Worm (Caenorhabditis elegans) whole organism, early embryonic: ENCODE data around the gene C17A2.7.

ENCODE experiments used
- B0310.2 ChIP-seq: sonication (generic microtip); optimal IDR thresholded peaks from 2 replicates; lab custom pipeline; 2016; ENCODE audit warnings: mild to moderate bottlenecking, missing genetic modification characterization, missing compliant biosample characterization
- F13C5.2 ChIP-seq: sonication (generic microtip); optimal IDR thresholded peaks from 2 replicates; lab custom pipeline; 2017; ENCODE audit warnings: mild to moderate bottlenecking, missing genetic modification characterization, inconsistent platforms, missing compliant biosample characterization
- aly-1 ChIP-seq: sonication (generic microtip); optimal IDR thresholded peaks from 2 replicates; lab custom pipeline; 2016; ENCODE audit warnings: missing genetic modification characterization, missing compliant biosample characterization
- ama-1 ChIP-seq: fragments of 150-350 bp; optimal IDR thresholded peaks from 2 replicates; lab custom pipeline; 2014
- ceh-36 ChIP-seq: sonication (generic microtip); optimal IDR thresholded peaks from 2 replicates; lab custom pipeline; 2016; ENCODE audit warnings: missing genetic modification characterization, inconsistent platforms, missing compliant biosample characterization
- ets-7 ChIP-seq: sonication (generic microtip); optimal IDR thresholded peaks from 2 replicates; lab custom pipeline; 2016; ENCODE audit warnings: missing genotype, missing genetic modification characterization, missing compliant biosample characterization
- flt-1 ChIP-seq: fragments of 200-800 bp; sonication (Bioruptor generic); IDR thresholded peaks from 2 replicates; pipeline ENCODE4 v1.3.6; 2022; ENCODE audit warnings: missing genetic modification characterization, missing compliant biosample characterization
- hmbx-1 ChIP-seq: sonication (generic microtip); optimal IDR thresholded peaks from 2 replicates; lab custom pipeline; 2016; ENCODE audit warnings: mild to moderate bottlenecking, missing genetic modification characterization, missing compliant biosample characterization
- hnd-1 ChIP-seq: sonication (generic microtip); optimal IDR thresholded peaks from 2 replicates; lab custom pipeline; 2016; ENCODE audit warnings: missing genetic modification characterization, missing compliant biosample characterization
- scrt-1 ChIP-seq: fragments of 200-800 bp; sonication (Bioruptor generic); IDR thresholded peaks from 2 replicates; pipeline ENCODE4 v1.3.6; 2022; ENCODE audit warnings: missing genetic modification characterization, missing compliant biosample characterization
- sea-1 ChIP-seq: fragments of 200-800 bp; sonication (Bioruptor generic); conservative IDR thresholded peaks from 2 replicates; pipeline ENCODE4 v1.3.6; 2022; ENCODE audit warnings: missing genetic modification characterization, missing compliant biosample characterization
- tbx-11 ChIP-seq: fragments of 200-800 bp; sonication (Bioruptor generic); IDR thresholded peaks from 2 replicates; pipeline ENCODE4 v1.3.6; 2022; ENCODE audit warnings: missing genetic modification characterization, missing compliant biosample characterization
- tbx-37 ChIP-seq: fragments of 200-800 bp; sonication (Bioruptor generic); conservative IDR thresholded peaks from 2 replicates; pipeline ENCODE4 v1.3.6; 2022; ENCODE audit warnings: missing genetic modification reagents, missing genetic modification characterization, missing compliant biosample characterization

ce11 chrII:3850655-3851054 is 7.5 kb upstream of the C17A2.7 start, which contains the start of gene nhr-72:
- no peak for TF ChIP-seq ama-1 (lab: Kevin White, UChicago)
- TF ChIP-seq flt-1 (GFP tag; lab: Robert Waterston, UW): no peak
- no peak for TF ChIP-seq aly-1 (tag; lab: Kevin White, UChicago)
- no peak for TF ChIP-seq tbx-37 (GFP tag; lab: Robert Waterston, UW)
- no peak for TF ChIP-seq hnd-1 (tag; lab: Kevin White, UChicago)
- TF ChIP-seq hmbx-1: no peak
- no peak for TF ChIP-seq tbx-11
- no peak for TF ChIP-seq scrt-1 (GFP tag; lab: Robert Waterston, UW)
- no peak for TF ChIP-seq B0310.2 (tag; lab: Kevin White, UChicago)
- TF ChIP-seq ceh-36: no peak
- TF ChIP-seq sea-1: no peak
- TF ChIP-seq ets-7: no peak
- TF ChIP-seq F13C5.2: no peak
